Worm (Caenorhabditis elegans) whole organism, L1 larva: ENCODE results near the gene F14F7.4.

Experiments
- C16A3.4 ChIP-seq: fragments of 150-350 bp; optimal IDR thresholded peaks from 2 replicates; lab custom pipeline; 2014; ENCODE audit warnings: missing biosample characterization, missing genetic modification characterization
- F16B12.6 ChIP-seq: fragments of 150-350 bp; optimal IDR thresholded peaks from 2 replicates; lab custom pipeline; 2014; ENCODE audit warnings: missing biosample characterization, missing genetic modification characterization
- blmp-1 ChIP-seq: fragments of 150-350 bp; optimal IDR thresholded peaks from 2 replicates; lab custom pipeline; 2014; ENCODE audit warnings: missing biosample characterization, missing genetic modification characterization
- ceh-8 ChIP-seq: fragments of 200-800 bp; sonication (Bioruptor generic); optimal IDR thresholded peaks from 2 replicates; lab custom pipeline; 2018; ENCODE audit warnings: mild to moderate bottlenecking, missing genetic modification characterization, moderate library complexity, missing compliant biosample characterization
- ceh-82 ChIP-seq, 3 experiments: fragments of 150-350 bp in 1 of 3; sonication (generic microtip) in 2 of 3; optimal IDR thresholded peaks; 2 replicates each; lab custom pipeline; 2014 to 2017; ENCODE audit warnings: missing biosample characterization in 3 of 3, missing genetic modification characterization in 3 of 3
- ceh-88 ChIP-seq: fragments of 200-800 bp; sonication (Bioruptor generic); IDR thresholded peaks from 2 replicates; pipeline ENCODE4 v1.3.6; 2022; ENCODE audit warnings: missing genetic modification characterization, missing compliant biosample characterization
- ceh-90 ChIP-seq: sonication (generic microtip); optimal IDR thresholded peaks from 2 replicates; lab custom pipeline; 2016; ENCODE audit warnings: missing genetic modification characterization, missing compliant biosample characterization
- dpl-1 ChIP-seq, 3 experiments: fragments of 150-350 bp in 2 of 3; sonication (generic microtip) in 1 of 3; optimal IDR thresholded peaks; 2 replicates each; lab custom pipeline; 2014 to 2017; ENCODE audit warnings: missing biosample characterization in 3 of 3, missing genetic modification characterization in 3 of 3, missing genetic modification reagents in 3 of 3
- dsc-1 ChIP-seq: sonication (generic microtip); optimal IDR thresholded peaks from 2 replicates; lab custom pipeline; 2016; ENCODE audit warnings: mild to moderate bottlenecking, missing genetic modification characterization, missing compliant biosample characterization
- efl-1 ChIP-seq, 4 experiments: fragments of 150-350 bp; optimal IDR thresholded peaks in 3 of 4; peaks in 1 of 4; 1 replicate in 1 of 4; 2 replicates in 3 of 4; lab custom pipeline; 2014; ENCODE audit warnings: missing biosample characterization in 2 of 4, missing genetic modification characterization in 2 of 4, missing genetic modification reagents in 2 of 4
- egl-27 ChIP-seq, 2 experiments: fragments of 150-350 bp in 1 of 2; sonication (generic microtip); optimal IDR thresholded peaks; 3 replicates each; lab custom pipeline; 2017 to 2018; ENCODE audit warnings: missing biosample characterization in 2 of 2, missing genetic modification characterization in 2 of 2, missing genetic modification reagents in 2 of 2
- elt-3 ChIP-seq, 6 experiments: fragments of 150-350 bp in 1 of 6; sonication (generic microtip); optimal IDR thresholded peaks; 2 replicates each; lab custom pipeline; 2017 to 2018; ENCODE audit warnings: missing biosample characterization in 6 of 6, missing genetic modification characterization in 6 of 6, inconsistent platforms in 1 of 6
- ets-5 ChIP-seq: fragments of 200-800 bp; sonication (Bioruptor generic); IDR thresholded peaks from 2 replicates; pipeline ENCODE4 v1.3.6; 2022; ENCODE audit warnings: missing genetic modification characterization, missing compliant biosample characterization
- fkh-10 ChIP-seq: sonication (generic microtip); optimal IDR thresholded peaks from 2 replicates; lab custom pipeline; 2017; ENCODE audit warnings: missing biosample characterization, missing genetic modification reagents, missing genetic modification characterization
- fkh-8 ChIP-seq: sonication (generic microtip); optimal IDR thresholded peaks from 2 replicates; lab custom pipeline; 2016; ENCODE audit warnings: mild to moderate bottlenecking, missing genetic modification characterization, missing compliant biosample characterization
- fos-1 ChIP-seq: fragments of 150-350 bp; optimal IDR thresholded peaks from 2 replicates; lab custom pipeline; 2014; ENCODE audit warnings: missing biosample characterization, missing genetic modification characterization
- hlh-17 ChIP-seq: fragments of 200-800 bp; sonication (Bioruptor generic); optimal IDR thresholded peaks from 2 replicates; lab custom pipeline; 2018; ENCODE audit warnings: missing genetic modification characterization, mild to moderate bottlenecking, missing compliant biosample characterization, moderate library complexity, borderline replicate concordance
- hpl-2 ChIP-seq: fragments of 150-350 bp; optimal IDR thresholded peaks from 2 replicates; lab custom pipeline; 2014; ENCODE audit warnings: missing biosample characterization, missing genetic modification reagents, missing genetic modification characterization
- jun-1 ChIP-seq: fragments of 150-350 bp; optimal IDR thresholded peaks from 2 replicates; lab custom pipeline; 2014; ENCODE audit warnings: missing biosample characterization, missing genetic modification reagents, missing genetic modification characterization
- lin-14 ChIP-seq: fragments of 200-800 bp; sonication (Bioruptor generic); optimal IDR thresholded peaks from 2 replicates; lab custom pipeline; 2018; ENCODE audit warnings: mild to moderate bottlenecking, missing genetic modification characterization, moderate library complexity, missing compliant biosample characterization
- lin-35 ChIP-seq, 2 experiments: fragments of 150-350 bp; optimal IDR thresholded peaks; 2 replicates each; lab custom pipeline; 2014; ENCODE audit warnings: missing biosample characterization in 2 of 2, missing genetic modification characterization in 2 of 2, missing genetic modification reagents in 2 of 2
- lir-3 ChIP-seq: sonication (generic microtip); optimal IDR thresholded peaks from 2 replicates; lab custom pipeline; 2016; ENCODE audit warnings: mild to moderate bottlenecking, missing genetic modification characterization, moderate library complexity, missing compliant biosample characterization; ENCODE audit not compliant: poor library complexity
- lsy-2 ChIP-seq, 2 experiments: fragments of 150-350 bp; optimal IDR thresholded peaks; 2 replicates each; lab custom pipeline; 2014; ENCODE audit warnings: missing biosample characterization in 2 of 2, missing genetic modification characterization in 2 of 2
- mdl-1 ChIP-seq, 2 experiments: fragments of 150-350 bp; optimal IDR thresholded peaks; 2 replicates each; lab custom pipeline; 2014 to 2017; ENCODE audit warnings: missing biosample characterization in 2 of 2, missing genetic modification characterization in 2 of 2, inconsistent platforms in 1 of 2
- mep-1 ChIP-seq: fragments of 150-350 bp; optimal IDR thresholded peaks from 2 replicates; lab custom pipeline; 2014; ENCODE audit warnings: missing biosample characterization, missing genetic modification characterization
- nhr-20 ChIP-seq: sonication (generic microtip); optimal IDR thresholded peaks from 2 replicates; lab custom pipeline; 2016; ENCODE audit warnings: mild to moderate bottlenecking, missing genetic modification characterization, missing compliant biosample characterization
- nhr-28 ChIP-seq: fragments of 150-350 bp; optimal IDR thresholded peaks from 2 replicates; lab custom pipeline; 2014; ENCODE audit warnings: missing biosample characterization, missing genetic modification characterization
- nhr-47 ChIP-seq: sonication (generic microtip); optimal IDR thresholded peaks from 2 replicates; lab custom pipeline; 2016; ENCODE audit warnings: mild to moderate bottlenecking, missing genetic modification characterization, moderate library complexity, missing compliant biosample characterization
- nhr-71 ChIP-seq: sonication (generic microtip); optimal IDR thresholded peaks from 2 replicates; lab custom pipeline; 2016; ENCODE audit warnings: mild to moderate bottlenecking, missing genetic modification characterization, moderate library complexity, missing compliant biosample characterization
- nhr-77 ChIP-seq: fragments of 150-350 bp; optimal IDR thresholded peaks from 2 replicates; lab custom pipeline; 2014; ENCODE audit warnings: missing biosample characterization, missing genetic modification characterization
- nhr-85 ChIP-seq: sonication (generic microtip); peaks from one replicate; lab custom pipeline; 2016; ENCODE audit warnings: missing genetic modification characterization, inconsistent platforms, missing compliant biosample characterization
- nhr-90 ChIP-seq: sonication (generic microtip); optimal IDR thresholded peaks from 2 replicates; lab custom pipeline; 2016; ENCODE audit warnings: mild to moderate bottlenecking, missing genetic modification characterization, missing compliant biosample characterization; ENCODE audit not compliant: poor library complexity
- pqm-1 ChIP-seq: sonication (generic microtip); optimal IDR thresholded peaks from 3 replicates; lab custom pipeline; 2017; ENCODE audit warnings: missing biosample characterization, missing genetic modification characterization
- skn-1 ChIP-seq: fragments of 150-350 bp; optimal IDR thresholded peaks from 2 replicates; lab custom pipeline; 2014; ENCODE audit warnings: missing biosample characterization, missing genetic modification characterization
- snu-23 ChIP-seq: sonication (generic microtip); optimal IDR thresholded peaks from 2 replicates; lab custom pipeline; 2016; ENCODE audit warnings: missing genetic modification characterization, missing compliant biosample characterization
- swsn-7 ChIP-seq: sonication (generic microtip); optimal IDR thresholded peaks from 2 replicates; lab custom pipeline; 2016; ENCODE audit warnings: missing genetic modification characterization, missing compliant biosample characterization
- tlp-1 ChIP-seq: fragments of 150-350 bp; optimal IDR thresholded peaks from 2 replicates; lab custom pipeline; 2014; ENCODE audit warnings: missing biosample characterization, missing genetic modification characterization
- unc-30 ChIP-seq: sonication (generic microtip); optimal IDR thresholded peaks from 2 replicates; lab custom pipeline; 2017; ENCODE audit warnings: missing biosample characterization, missing genetic modification characterization
- unc-86 ChIP-seq: sonication (generic microtip); optimal IDR thresholded peaks from 2 replicates; lab custom pipeline; 2016; ENCODE audit warnings: missing genetic modification characterization, missing compliant biosample characterization
- vab-15 ChIP-seq: sonication (generic microtip); optimal IDR thresholded peaks from 2 replicates; lab custom pipeline; 2017; ENCODE audit warnings: missing genotype, mild to moderate bottlenecking, missing genetic modification characterization, missing compliant biosample characterization
- zip-4 ChIP-seq: fragments of 200-800 bp; sonication (Bioruptor generic); optimal IDR thresholded peaks from 2 replicates; lab custom pipeline; 2018; ENCODE audit warnings: mild to moderate bottlenecking, missing genetic modification characterization, moderate library complexity, missing compliant biosample characterization
- ztf-11 ChIP-seq, 2 experiments: sonication (generic microtip); optimal IDR thresholded peaks; 2 replicates each; lab custom pipeline; 2016 to 2017; ENCODE audit warnings: missing genetic modification characterization in 2 of 2, missing biosample characterization in 1 of 2, missing compliant biosample characterization in 1 of 2
- ztf-4 ChIP-seq: fragments of 150-350 bp; optimal IDR thresholded peaks from 2 replicates; lab custom pipeline; 2014; ENCODE audit warnings: missing biosample characterization, missing genetic modification characterization

Gene F14F7.4

DNA sequence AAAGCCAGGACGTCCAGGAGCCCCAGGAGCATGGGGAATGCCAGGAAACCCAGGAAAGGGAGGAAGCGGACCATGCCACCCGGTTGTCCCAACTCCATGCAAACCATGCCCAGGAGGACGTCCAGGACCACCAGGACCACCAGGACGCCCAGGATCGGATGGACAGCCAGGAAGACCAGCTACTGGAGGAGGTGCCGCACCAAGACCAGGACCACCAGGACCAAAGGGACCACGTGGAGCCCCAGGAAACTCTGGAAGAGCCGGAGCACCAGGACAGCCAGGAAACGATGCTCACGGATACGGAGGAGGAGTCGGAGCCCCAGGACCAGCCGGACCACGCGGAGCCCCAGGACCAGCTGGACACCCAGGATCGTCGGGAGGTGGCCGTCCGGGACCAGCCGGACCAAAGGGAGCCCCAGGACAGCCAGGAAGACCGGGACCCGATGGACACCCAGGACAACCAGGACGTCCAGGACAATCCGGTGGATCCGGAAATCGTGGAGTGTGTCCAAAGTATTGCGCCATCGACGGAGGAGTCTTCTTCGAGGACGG is 9.9 kb downstream of the F14F7.4 start:
- TF ChIP-seq C16A3.4 (no peak), unc-30 (tag; lab: Kevin White, UChicago) (no peak), ztf-11 (tag; optimal IDR thresholded peaks at IDR 0.05; lab: Kevin White, UChicago) (no peak), nhr-28 (tag; lab: Kevin White, UChicago) (no peak), ceh-8 (GFP tag; lab: Kevin White, UChicago) (peak; percentile 79), efl-1 (optimal IDR thresholded peaks at IDR 0.05; lab: Kevin White, UChicago) (no peak), efl-1 (GFP tag; optimal IDR thresholded peaks at IDR 0.05 in 1 of 2; lab: Kevin White, UChicago) (no peak)

DNA sequence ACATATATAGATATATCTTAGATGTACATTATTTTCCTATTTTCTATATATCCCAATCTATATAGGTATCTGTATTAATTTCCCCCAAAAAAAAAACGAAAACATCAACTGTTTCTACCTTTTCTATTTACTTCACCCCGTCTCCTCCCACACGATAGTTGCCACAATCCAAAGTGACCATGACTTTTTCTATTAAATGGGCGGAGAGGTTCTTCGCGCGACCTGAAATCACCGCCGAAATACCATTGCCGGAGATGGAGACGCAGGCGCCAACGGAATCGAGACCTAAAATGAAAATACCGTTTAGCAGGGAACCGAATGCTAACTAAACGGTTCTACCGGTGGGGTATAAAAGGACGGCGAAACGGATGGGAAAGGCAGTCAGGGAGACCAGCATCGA is 10.9 kb downstream of the F14F7.4 start, which contains the start of gene col-98:
Gene col-98 (plus strand): TSS at position 390 of the 400 bp plus-strand sequence.
- TF ChIP-seq snu-23 (GFP tag; lab: Kevin White, UChicago) (peak; percentile 42), nhr-71 (tag; lab: Kevin White, UChicago) (peak; percentile 24), skn-1 (tag; lab: Kevin White, UChicago) (no peak), elt-3 (tag; optimal IDR thresholded peaks at IDR 0.05; lab: Kevin White, UChicago) (peak in 1 of 6 experiments; percentile 10), lsy-2 (tag; optimal IDR thresholded peaks at IDR 0.05; lab: Kevin White, UChicago) (peak in 1 of 2 experiments; percentile 16), nhr-85 (tag; lab: Kevin White, UChicago) (peak; percentile 85), fkh-10 (GFP tag; lab: Kevin White, UChicago) (no peak), nhr-47 (tag; lab: Kevin White, UChicago) (peak; percentile 14), dsc-1 (no peak), C16A3.4 (peak; percentile 12), hlh-17 (GFP tag; lab: Kevin White, UChicago) (no peak), efl-1 (optimal IDR thresholded peaks at IDR 0.05; lab: Kevin White, UChicago) (no peak), efl-1 (GFP tag; optimal IDR thresholded peaks at IDR 0.05 in 1 of 2; lab: Kevin White, UChicago) (peak in 1 of 2 experiments; percentile 72), tlp-1 (tag; lab: Kevin White, UChicago) (no peak), lin-14 (peak; percentile 78), blmp-1 (peak; percentile 62), hpl-2 (GFP tag; lab: Kevin White, UChicago) (no peak), nhr-90 (tag; lab: Kevin White, UChicago) (peak; percentile 46), mep-1 (tag; lab: Kevin White, UChicago) (peak; percentile 39)

- TF ChIP-seq fkh-8 (peak; percentile 52), nhr-28 (tag; lab: Kevin White, UChicago) (no peak), zip-4 (no peak), nhr-85 (tag; lab: Kevin White, UChicago) (peak; percentile 81), ceh-90 (no peak), efl-1 (optimal IDR thresholded peaks at IDR 0.05; lab: Kevin White, UChicago) (peak; percentile 21 to 51), efl-1 (GFP tag; optimal IDR thresholded peaks at IDR 0.05 in 1 of 2; lab: Kevin White, UChicago) (peak; percentile 22 to 74), ztf-4 (tag; lab: Kevin White, UChicago) (no peak), nhr-90 (tag; lab: Kevin White, UChicago) (peak; percentile 37), mep-1 (tag; lab: Kevin White, UChicago) (peak; percentile 3), hpl-2 (GFP tag; lab: Kevin White, UChicago) (peak; percentile 16), nhr-20 (peak; percentile 47), nhr-47 (tag; lab: Kevin White, UChicago) (peak; percentile 69), nhr-77 (tag; lab: Kevin White, UChicago) (peak; percentile 55), mdl-1 (tag; optimal IDR thresholded peaks at IDR 0.05; lab: Kevin White, UChicago) (peak in 1 of 2 experiments; percentile 36), ceh-88 (GFP tag; lab: Robert Waterston, UW) (no peak), ceh-82 (tag; optimal IDR thresholded peaks at IDR 0.05; lab: Kevin White, UChicago) (peak in 1 of 3 experiments; percentile 57), swsn-7 (tag; lab: Kevin White, UChicago) (peak; percentile 29), dsc-1 (peak; percentile 42), lin-14 (peak; percentile 57), skn-1 (tag; lab: Kevin White, UChicago) (no peak), vab-15 (tag; lab: Kevin White, UChicago) (peak; percentile 50), unc-86 (tag; lab: Kevin White, UChicago) (no peak), ets-5 (GFP tag; lab: Robert Waterston, UW) (no peak), egl-27 (tag; optimal IDR thresholded peaks at IDR 0.05; lab: Kevin White, UChicago) (no peak), lin-35 (GFP tag; optimal IDR thresholded peaks at IDR 0.05; lab: Kevin White, UChicago) (peak; percentile 30 to 75), blmp-1 (peak; percentile 68), dpl-1 (GFP tag; optimal IDR thresholded peaks at IDR 0.05; lab: Kevin White, UChicago) (peak in 2 of 3 experiments; percentile 25), F16B12.6 (tag; lab: Kevin White, UChicago) (peak; percentile 18), nhr-71 (tag; lab: Kevin White, UChicago) (peak; percentile 70), jun-1 (tag; lab: Kevin White, UChicago) (peak; percentile 56), lir-3 (peak; percentile 5), pqm-1 (tag; lab: Kevin White, UChicago) (no peak), fos-1 (tag; lab: Kevin White, UChicago) (peak; percentile 29), lsy-2 (tag; optimal IDR thresholded peaks at IDR 0.05; lab: Kevin White, UChicago) (peak; percentile 25 to 66)
These were observed 13.7 kb downstream of the F14F7.4 start for ce11 chrIII:13015754-13016317.
